Fruit fly (Drosophila melanogaster) whole organism, prepupa: ENCODE measurements around the gene Indy.
A peak's percentile ranks its signal among the peaks of the same experiment; 100 is the strongest.

ENCODE experiments used
- Blimp-1 ChIP-seq: fragments of 200-800 bp; sonication (Bioruptor generic); optimal IDR thresholded peaks from 3 replicates; lab custom pipeline; 2017; ENCODE audit warnings: missing biosample characterization, missing genetic modification characterization, mild to moderate bottlenecking, moderate library complexity, missing genetic modification reagents
- CG10669 ChIP-seq: fragments of 200-800 bp; sonication (Bioruptor generic); optimal IDR thresholded peaks from 3 replicates; lab custom pipeline; 2018; ENCODE audit warnings: missing biosample characterization, mild to moderate bottlenecking, missing genetic modification characterization, moderate library complexity
- CG11294 ChIP-seq: fragments of 200-800 bp; sonication (Bioruptor generic); IDR thresholded peaks from 2 replicates; pipeline ENCODE4 v1.3.6; 2022; ENCODE audit warnings: missing biosample characterization, missing genetic modification characterization
- CG11902 ChIP-seq: fragments of 200-800 bp; sonication (Bioruptor generic); optimal IDR thresholded peaks from 3 replicates; lab custom pipeline; 2016; ENCODE audit warnings: missing biosample characterization, missing genetic modification characterization
- CG15336 ChIP-seq: fragments of 200-800 bp; sonication (Bioruptor generic); IDR thresholded peaks from 2 replicates; pipeline ENCODE4 v1.3.6; 2022; ENCODE audit warnings: missing biosample characterization, missing genetic modification characterization
- CG1621 ChIP-seq: fragments of 200-800 bp; sonication (Bioruptor generic); optimal IDR thresholded peaks from 3 replicates; lab custom pipeline; 2018; ENCODE audit warnings: missing biosample characterization, mild to moderate bottlenecking, missing genetic modification characterization
- CG16779 ChIP-seq: fragments of 200-800 bp; sonication (Bioruptor generic); optimal IDR thresholded peaks from 3 replicates; lab custom pipeline; 2017; ENCODE audit warnings: missing biosample characterization, mild to moderate bottlenecking, missing genetic modification characterization
- CG3032 ChIP-seq: fragments of 200-800 bp; optimal IDR thresholded peaks from 2 replicates; lab custom pipeline; 2019; ENCODE audit warnings: missing biosample characterization, mild to moderate bottlenecking, missing genetic modification characterization, moderate library complexity
- CG31627 ChIP-seq: fragments of 200-800 bp; sonication (Bioruptor generic); optimal IDR thresholded peaks from 3 replicates; lab custom pipeline; 2016; ENCODE audit warnings: missing biosample characterization, missing genetic modification characterization
- CG32006 ChIP-seq: fragments of 200-800 bp; sonication (Bioruptor generic); optimal IDR thresholded peaks from 3 replicates; lab custom pipeline; 2017; ENCODE audit warnings: missing biosample characterization, mild to moderate bottlenecking, missing genetic modification characterization
- CG34406 ChIP-seq: fragments of 200-800 bp; sonication (Bioruptor generic); optimal IDR thresholded peaks from 3 replicates; lab custom pipeline; 2016; ENCODE audit warnings: missing biosample characterization, missing genetic modification characterization
- CG3919 ChIP-seq: fragments of 200-800 bp; sonication (Bioruptor generic); optimal IDR thresholded peaks from 3 replicates; lab custom pipeline; 2016; ENCODE audit warnings: missing biosample characterization, missing genetic modification characterization
- CG6163 ChIP-seq: fragments of 200-800 bp; sonication (Bioruptor generic); IDR thresholded peaks from 3 replicates; pipeline ENCODE4 v1.3.6; 2022; ENCODE audit warnings: missing biosample characterization, missing genetic modification characterization
- CG6792 ChIP-seq: fragments of 200-800 bp; sonication (Bioruptor generic); optimal IDR thresholded peaks from 3 replicates; lab custom pipeline; 2016; ENCODE audit warnings: missing biosample characterization, missing genetic modification characterization
- CG6808 ChIP-seq: fragments of 200-800 bp; sonication (Bioruptor generic); optimal IDR thresholded peaks from 3 replicates; lab custom pipeline; 2017; ENCODE audit warnings: missing biosample characterization, missing genetic modification characterization, mild to moderate bottlenecking, moderate library complexity, missing genetic modification reagents
- CG7368 ChIP-seq: fragments of 200-800 bp; sonication (Bioruptor generic); optimal IDR thresholded peaks from 3 replicates; lab custom pipeline; 2016; ENCODE audit warnings: missing biosample characterization, missing genetic modification characterization
- CG8119 ChIP-seq: fragments of 200-800 bp; sonication (Bioruptor generic); IDR thresholded peaks from 3 replicates; pipeline ENCODE4 v1.3.6; 2022; ENCODE audit warnings: missing biosample characterization, missing genetic modification characterization
- CG8319 ChIP-seq: fragments of 200-800 bp; sonication (Bioruptor generic); optimal IDR thresholded peaks from 3 replicates; lab custom pipeline; 2016; ENCODE audit warnings: missing biosample characterization, missing genetic modification characterization
- CG9139 ChIP-seq: fragments of 200-800 bp; sonication (Bioruptor generic); optimal IDR thresholded peaks from 3 replicates; lab custom pipeline; 2017; ENCODE audit warnings: missing biosample characterization, mild to moderate bottlenecking, missing genetic modification characterization
- Eip75B ChIP-seq: fragments of 200-800 bp; sonication (Bioruptor generic); optimal IDR thresholded peaks from 3 replicates; lab custom pipeline; 2016; ENCODE audit warnings: missing biosample characterization, missing genetic modification characterization
- Eip78C ChIP-seq: fragments of 200-800 bp; sonication (Bioruptor generic); peaks from one replicate; lab custom pipeline; 2016; ENCODE audit warnings: missing biosample characterization, missing genetic modification characterization
- Eip93F ChIP-seq: fragments of 200-800 bp; sonication (Bioruptor generic); optimal IDR thresholded peaks from 2 replicates; lab custom pipeline; 2016; ENCODE audit warnings: missing biosample characterization, mild to moderate bottlenecking, missing genetic modification characterization
- Ets21C ChIP-seq: fragments of 200-800 bp; sonication (Bioruptor generic); optimal IDR thresholded peaks from 3 replicates; lab custom pipeline; 2016; ENCODE audit warnings: missing biosample characterization, missing genetic modification characterization
- Ets96B ChIP-seq: fragments of 200-800 bp; optimal IDR thresholded peaks from 2 replicates; lab custom pipeline; 2019; ENCODE audit warnings: missing biosample characterization, mild to moderate bottlenecking, missing genetic modification characterization, moderate library complexity
- Gug ChIP-seq: fragments of 200-800 bp; sonication (Bioruptor generic); IDR thresholded peaks from 2 replicates; pipeline ENCODE4 v1.3.6; 2022; ENCODE audit warnings: missing biosample characterization, missing genetic modification characterization
- Hr38 ChIP-seq: sonication (Bioruptor generic); optimal IDR thresholded peaks from 2 replicates; lab custom pipeline; 2016; ENCODE audit warnings: missing biosample characterization, missing genetic modification characterization
- Hr39 ChIP-seq: fragments of 200-800 bp; sonication (Bioruptor generic); optimal IDR thresholded peaks from 2 replicates; lab custom pipeline; 2016; ENCODE audit warnings: missing biosample characterization, missing genetic modification characterization
- Hr4 ChIP-seq: fragments of 200-800 bp; sonication (Bioruptor generic); optimal IDR thresholded peaks from 3 replicates; lab custom pipeline; 2016; ENCODE audit warnings: missing biosample characterization, missing genetic modification characterization
- Met ChIP-seq: fragments of 200-800 bp; sonication (Bioruptor generic); optimal IDR thresholded peaks from 3 replicates; lab custom pipeline; 2016; ENCODE audit warnings: missing biosample characterization, missing genetic modification characterization
- Smox ChIP-seq: fragments of 200-800 bp; sonication (Bioruptor generic); optimal IDR thresholded peaks from 3 replicates; lab custom pipeline; 2016; ENCODE audit warnings: missing biosample characterization, missing genetic modification characterization
- Sox102F ChIP-seq: fragments of 200-800 bp; sonication (Bioruptor generic); optimal IDR thresholded peaks from 2 replicates; lab custom pipeline; 2016; ENCODE audit warnings: missing biosample characterization, mild to moderate bottlenecking, missing genetic modification characterization
- Sox15 ChIP-seq: fragments of 200-800 bp; sonication (Bioruptor generic); optimal IDR thresholded peaks from 3 replicates; lab custom pipeline; 2016; ENCODE audit warnings: missing biosample characterization, missing genetic modification characterization
- achi ChIP-seq: fragments of 200-800 bp; sonication (Bioruptor generic); optimal IDR thresholded peaks from 3 replicates; lab custom pipeline; 2016; ENCODE audit warnings: missing biosample characterization, missing genetic modification characterization
- acj6 ChIP-seq: fragments of 200-800 bp; sonication (Bioruptor generic); optimal IDR thresholded peaks from 3 replicates; lab custom pipeline; 2016; ENCODE audit warnings: missing biosample characterization, missing genetic modification characterization
- cyc ChIP-seq: fragments of 200-800 bp; sonication (Bioruptor generic); optimal IDR thresholded peaks from 3 replicates; lab custom pipeline; 2016; ENCODE audit warnings: missing biosample characterization, missing genetic modification characterization
- dac ChIP-seq: fragments of 200-800 bp; sonication (Bioruptor generic); optimal IDR thresholded peaks from 2 replicates; lab custom pipeline; 2017; ENCODE audit warnings: missing biosample characterization, mild to moderate bottlenecking, missing genetic modification characterization
- dsx ChIP-seq: fragments of 200-800 bp; optimal IDR thresholded peaks from 3 replicates; lab custom pipeline; 2019; ENCODE audit warnings: missing biosample characterization, mild to moderate bottlenecking, missing genetic modification characterization, moderate library complexity; ENCODE audit not compliant: poor library complexity, severe bottlenecking
- esn ChIP-seq: fragments of 200-800 bp; sonication (Bioruptor generic); optimal IDR thresholded peaks from 2 replicates; lab custom pipeline; 2016; ENCODE audit warnings: missing biosample characterization, mild to moderate bottlenecking, missing genetic modification characterization, moderate library complexity
- fd59A ChIP-seq: fragments of 200-800 bp; sonication (Bioruptor generic); optimal IDR thresholded peaks from 2 replicates; lab custom pipeline; 2017; ENCODE audit warnings: missing biosample characterization, mild to moderate bottlenecking, missing genetic modification characterization, missing genetic modification reagents
- fd85E ChIP-seq: fragments of 200-800 bp; sonication (Bioruptor generic); optimal IDR thresholded peaks from 3 replicates; lab custom pipeline; 2016; ENCODE audit warnings: missing biosample characterization, missing genetic modification characterization
- fkh ChIP-seq: fragments of 200-800 bp; sonication (Bioruptor generic); optimal IDR thresholded peaks from 3 replicates; lab custom pipeline; 2017; ENCODE audit warnings: missing biosample characterization, mild to moderate bottlenecking, missing genetic modification characterization, moderate library complexity
- lz ChIP-seq: fragments of 200-800 bp; sonication (Bioruptor generic); optimal IDR thresholded peaks from 3 replicates; lab custom pipeline; 2016; ENCODE audit warnings: missing biosample characterization, missing genetic modification characterization
- net ChIP-seq: fragments of 200-800 bp; sonication (Bioruptor generic); optimal IDR thresholded peaks from 3 replicates; lab custom pipeline; 2016; ENCODE audit warnings: missing biosample characterization, missing genetic modification characterization
- pdm3 ChIP-seq: fragments of 200-800 bp; sonication (Bioruptor generic); optimal IDR thresholded peaks from 3 replicates; lab custom pipeline; 2016; ENCODE audit warnings: missing biosample characterization, missing genetic modification characterization
- salr ChIP-seq, 2 experiments: fragments of 200-800 bp; sonication (Bioruptor generic); optimal IDR thresholded peaks; 3 replicates each; lab custom pipeline; 2016 to 2018; ENCODE audit warnings: missing biosample characterization in 2 of 2, missing genetic modification characterization in 2 of 2, mild to moderate bottlenecking in 1 of 2
- spab ChIP-seq: fragments of 200-800 bp; sonication (Bioruptor generic); optimal IDR thresholded peaks from 2 replicates; lab custom pipeline; 2017; ENCODE audit warnings: missing biosample characterization, mild to moderate bottlenecking, missing genetic modification characterization, missing genetic modification reagents
- ss ChIP-seq, 2 experiments: fragments of 200-800 bp; sonication (Bioruptor generic); optimal IDR thresholded peaks; 2 replicates in 1 of 2; 3 replicates in 1 of 2; lab custom pipeline; 2017 to 2018; ENCODE audit warnings: mild to moderate bottlenecking in 2 of 2, missing biosample characterization in 2 of 2, missing genetic modification characterization in 2 of 2, moderate library complexity in 1 of 2
- topi ChIP-seq: fragments of 200-800 bp; sonication (Bioruptor generic); optimal IDR thresholded peaks from 3 replicates; lab custom pipeline; 2016; ENCODE audit warnings: missing biosample characterization, missing genetic modification characterization
- vri ChIP-seq: fragments of 200-800 bp; sonication (Bioruptor generic); optimal IDR thresholded peaks from 3 replicates; lab custom pipeline; 2016; ENCODE audit warnings: missing biosample characterization, mild to moderate bottlenecking, missing genetic modification characterization

Gene Indy

dm6 chr3L:18819262-18819886, 26.7 kb downstream of the Indy start (continued):
- TF ChIP-seq CG34406, result no peak
- TF ChIP-seq CG8319 (GFP tag; lab: Kevin White, UChicago), result no peak
- no peak for TF ChIP-seq fd59A
- no peak for TF ChIP-seq pdm3
- TF ChIP-seq CG9139 (GFP tag; lab: Kevin White, UChicago), result peak; percentile 46
- TF ChIP-seq ss (GFP tag; optimal IDR thresholded peaks at IDR 0.05; lab: Kevin White, UChicago), result peak; percentile 70
- TF ChIP-seq Hr4, result no peak
- no peak for TF ChIP-seq topi (GFP tag; lab: Kevin White, UChicago)
- TF ChIP-seq Hr38 (GFP tag; lab: Kevin White, UChicago), result no peak
- TF ChIP-seq CG8119, result peak; percentile 81
- no peak for TF ChIP-seq esn
- no peak for TF ChIP-seq CG11902 (GFP tag; lab: Kevin White, UChicago)
- no peak for TF ChIP-seq CG3919
- no peak for TF ChIP-seq CG6792 (GFP tag; lab: Kevin White, UChicago)
- TF ChIP-seq CG32006, result peak; percentile 19
- peak; percentile 72; the same call in 2 of the 3 replicates for TF ChIP-seq CG6163 (GFP tag; lab: Robert Waterston, UW)
- TF ChIP-seq, all 60 proteins: peak for 21

dm6 chr3L:18817264-18817894, 28.7 kb downstream of the Indy start:
- no peak for TF ChIP-seq CG7368 (GFP tag; lab: Kevin White, UChicago)
- TF ChIP-seq Smox (GFP tag; lab: Kevin White, UChicago), result no peak
- no peak for TF ChIP-seq Eip75B
- no peak for TF ChIP-seq CG3032 (tag; lab: Kevin White, UChicago)
- no peak for TF ChIP-seq CG31627 (GFP tag; lab: Kevin White, UChicago)
- TF ChIP-seq esn, result no peak
- no peak for TF ChIP-seq dac (GFP tag; lab: Kevin White, UChicago)
- peak; percentile 11 for TF ChIP-seq CG10669 (GFP tag; lab: Kevin White, UChicago)
- TF ChIP-seq fd59A, result no peak
- TF ChIP-seq CG11294 (GFP tag; lab: Robert Waterston, UW), result no peak
- TF ChIP-seq acj6 (GFP tag; lab: Kevin White, UChicago), result no peak
- no peak for TF ChIP-seq Sox102F (GFP tag; lab: Kevin White, UChicago)
- TF ChIP-seq Ets96B, result no peak
- TF ChIP-seq CG6808, result peak; percentile 37
- TF ChIP-seq Blimp-1 (GFP tag; lab: Kevin White, UChicago), result no peak
- no peak for TF ChIP-seq CG16779 (tag; lab: Kevin White, UChicago)
- TF ChIP-seq Gug (GFP tag; lab: Robert Waterston, UW), result no peak
- TF ChIP-seq Ets21C (GFP tag; lab: Kevin White, UChicago), result no peak
- no peak for TF ChIP-seq Eip78C (GFP tag; lab: Kevin White, UChicago)
- TF ChIP-seq spab, result no peak
- TF ChIP-seq cyc (GFP tag; lab: Kevin White, UChicago), result no peak
- TF ChIP-seq CG1621 (tag; lab: Kevin White, UChicago), result no peak
- no peak for TF ChIP-seq lz (GFP tag; lab: Kevin White, UChicago)
- TF ChIP-seq CG8119, result no peak
- no peak for TF ChIP-seq Hr39
- peak; percentile 10 for TF ChIP-seq dsx (GFP tag; lab: Kevin White, UChicago)
- TF ChIP-seq Sox15 (GFP tag; lab: Kevin White, UChicago), result no peak
- TF ChIP-seq vri (GFP tag; lab: Kevin White, UChicago), result no peak
- TF ChIP-seq Met (GFP tag; lab: Kevin White, UChicago), result no peak
- TF ChIP-seq fkh, result no peak
- TF ChIP-seq CG3919, result no peak
- no peak for TF ChIP-seq CG6792 (GFP tag; lab: Kevin White, UChicago)
- no peak for TF ChIP-seq fd85E (GFP tag; lab: Kevin White, UChicago)
- no peak for TF ChIP-seq achi (GFP tag; lab: Kevin White, UChicago)
- TF ChIP-seq Hr4, result no peak
- no peak for TF ChIP-seq salr (GFP tag; optimal IDR thresholded peaks at IDR 0.05; lab: Kevin White, UChicago)
- 0 out of 2 replicates have a peak, but pooled peaks have one; percentile 13 for TF ChIP-seq CG15336
- peak; percentile 35; the same call in 1 of the 3 replicates for TF ChIP-seq CG6163 (GFP tag; lab: Robert Waterston, UW)
- TF ChIP-seq Eip93F (GFP tag; lab: Kevin White, UChicago), result no peak
- no peak for TF ChIP-seq net (GFP tag; lab: Kevin White, UChicago)
